Worm (Caenorhabditis elegans): Measurements from ENCODE around the gene sri-45.

Gene sri-45

DNA sequence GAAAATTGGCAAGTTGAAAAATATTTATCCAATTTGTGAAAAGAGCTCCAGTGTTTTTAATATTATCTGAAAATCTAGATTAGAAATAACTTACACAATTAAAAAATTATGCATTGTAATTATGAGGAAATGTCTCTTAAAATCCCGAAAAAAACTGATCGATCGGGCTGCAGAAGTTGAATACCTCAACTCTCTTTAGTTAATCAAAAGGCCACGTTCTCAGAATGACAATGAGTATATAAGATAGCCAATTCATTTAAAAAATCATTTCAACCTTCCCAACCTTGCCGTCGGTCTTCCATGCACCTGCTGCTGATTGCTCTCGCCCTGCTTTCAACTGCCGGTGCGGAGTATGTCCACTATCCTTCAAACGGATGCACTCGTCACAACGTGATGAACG lies 28.2 kb upstream of the sri-45 start, which contains the start of gene T02H6.4:
Gene T02H6.4 (plus strand): TSS at position 301 of the 400 bp plus-strand sequence.
- TF ChIP-seq hnd-1 (tag; optimal IDR thresholded peaks at IDR 0.05) (no peak), ama-1 (optimal IDR thresholded peaks at IDR 0.05) (no peak), B0310.2 (tag; optimal IDR thresholded peaks at IDR 0.05) (no peak)

DNA sequence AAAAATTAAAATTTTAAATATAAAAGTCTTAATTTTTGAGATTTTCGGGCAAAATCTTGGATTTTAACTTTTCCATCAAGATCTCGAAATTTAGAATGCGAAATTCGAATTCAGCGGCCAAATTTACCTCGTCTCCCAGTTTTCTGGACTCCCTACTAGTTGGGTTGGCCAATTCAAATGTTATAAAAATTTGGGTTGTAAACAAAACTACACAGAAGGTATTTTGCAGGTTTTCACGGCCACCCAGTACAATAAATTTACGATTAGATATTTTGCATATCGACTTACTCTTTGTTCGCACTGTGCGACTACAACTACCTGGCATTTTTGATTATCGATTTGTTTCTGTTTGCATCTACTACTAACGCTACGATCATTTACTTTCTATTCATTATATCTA lies 23.2 kb upstream of the sri-45 start, which contains the start of gene T02H6.5:
Gene T02H6.5 (plus strand): TSS at position 301 of the 400 bp plus-strand sequence.
- TF ChIP-seq sea-1 (GFP tag; conservative IDR thresholded peaks at IDR 0.05) (no peak), hmbx-1 (tag; optimal IDR thresholded peaks at IDR 0.05) (no peak), B0310.2 (tag; optimal IDR thresholded peaks at IDR 0.05) (no peak), tra-4 (tag; optimal IDR thresholded peaks at IDR 0.05) (no peak), hnd-1 (tag; optimal IDR thresholded peaks at IDR 0.05) (no peak), F13C5.2 (tag; optimal IDR thresholded peaks at IDR 0.05) (no peak), pes-1 (GFP tag; IDR thresholded peaks at IDR 0.05) (no peak), ets-7 (tag; optimal IDR thresholded peaks at IDR 0.05) (no peak), aly-1 (tag; optimal IDR thresholded peaks at IDR 0.05) (no peak)

DNA sequence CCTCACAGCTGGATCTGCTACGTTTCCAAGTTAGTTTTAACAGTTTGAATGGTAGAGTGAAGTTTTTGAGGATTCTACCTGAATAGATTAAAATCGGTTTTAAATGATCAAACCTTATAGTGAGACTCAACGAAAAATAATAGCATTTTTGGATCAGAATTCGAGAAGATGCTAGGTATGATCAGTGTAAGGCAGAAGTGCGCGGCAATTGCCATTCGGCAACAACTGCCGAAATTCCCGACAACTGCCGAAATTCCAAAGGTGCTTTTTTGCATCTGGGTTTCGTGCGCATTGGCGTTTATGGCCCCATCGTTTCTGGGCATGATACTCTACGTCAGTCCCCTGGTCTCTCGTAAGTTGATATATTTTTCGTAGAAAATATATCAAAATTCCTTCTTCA lies 21.9 kb upstream of the sri-45 start, which contains the start of gene T02H6.6:
Gene T02H6.6 (plus strand): TSS at position 301 of the 400 bp plus-strand sequence.
- TF ChIP-seq sea-1 (GFP tag; conservative IDR thresholded peaks at IDR 0.05) (no peak), B0310.2 (tag; optimal IDR thresholded peaks at IDR 0.05) (no peak), hnd-1 (tag; optimal IDR thresholded peaks at IDR 0.05) (no peak), aly-1 (tag; optimal IDR thresholded peaks at IDR 0.05) (no peak), ama-1 (optimal IDR thresholded peaks at IDR 0.05) (no peak), pes-1 (GFP tag; IDR thresholded peaks at IDR 0.05) (no peak), hmg-4 (GFP tag; optimal IDR thresholded peaks at IDR 0.05) (no peak), ceh-13 (GFP tag; optimal IDR thresholded peaks at IDR 0.05) (no peak), hmbx-1 (tag; optimal IDR thresholded peaks at IDR 0.05) (no peak), flt-1 (GFP tag; IDR thresholded peaks at IDR 0.05) (no peak), ets-7 (tag; optimal IDR thresholded peaks at IDR 0.05) (no peak)

DNA sequence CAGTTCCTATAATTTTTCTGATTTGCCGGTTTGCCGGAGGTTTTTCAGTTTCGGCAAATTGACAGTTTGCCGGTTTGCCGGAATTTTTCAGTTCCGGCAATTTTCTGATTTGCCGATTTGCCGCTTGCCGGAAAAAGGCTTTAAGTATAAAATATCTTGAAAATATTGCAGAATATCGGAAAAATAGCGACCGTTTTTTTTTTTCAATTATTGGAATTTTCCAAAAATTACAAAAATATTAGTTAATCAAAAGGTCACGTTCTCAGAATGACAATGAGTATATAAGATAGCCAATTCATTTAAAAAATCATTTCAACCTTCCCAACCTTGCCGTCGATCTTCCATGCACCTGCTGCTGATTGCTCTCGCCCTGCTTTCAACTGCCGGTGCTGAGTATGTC lies 20.7 kb upstream of the sri-45 start, which contains the start of gene T02H6.7:
Gene T02H6.7 (plus strand): TSS at position 301 of the 400 bp plus-strand sequence.
- TF ChIP-seq scrt-1 (GFP tag; IDR thresholded peaks at IDR 0.05) (no peak), tbx-37 (GFP tag; conservative IDR thresholded peaks at IDR 0.05) (no peak), pes-1 (GFP tag; IDR thresholded peaks at IDR 0.05) (no peak), ama-1 (optimal IDR thresholded peaks at IDR 0.05) (no peak), ets-7 (tag; optimal IDR thresholded peaks at IDR 0.05) (no peak), F13C5.2 (tag; optimal IDR thresholded peaks at IDR 0.05) (no peak), B0310.2 (tag; optimal IDR thresholded peaks at IDR 0.05) (no peak), tra-4 (tag; optimal IDR thresholded peaks at IDR 0.05) (no peak), aly-1 (tag; optimal IDR thresholded peaks at IDR 0.05) (no peak), tbx-11 (GFP tag; IDR thresholded peaks at IDR 0.05) (no peak), ceh-13 (GFP tag; optimal IDR thresholded peaks at IDR 0.05) (no peak), hmbx-1 (tag; optimal IDR thresholded peaks at IDR 0.05) (no peak), flt-1 (GFP tag; IDR thresholded peaks at IDR 0.05) (no peak), sea-1 (GFP tag; conservative IDR thresholded peaks at IDR 0.05) (no peak), hmg-4 (GFP tag; optimal IDR thresholded peaks at IDR 0.05) (no peak), hnd-1 (tag; optimal IDR thresholded peaks at IDR 0.05) (no peak), ceh-36 (tag; optimal IDR thresholded peaks at IDR 0.05) (no peak)

DNA sequence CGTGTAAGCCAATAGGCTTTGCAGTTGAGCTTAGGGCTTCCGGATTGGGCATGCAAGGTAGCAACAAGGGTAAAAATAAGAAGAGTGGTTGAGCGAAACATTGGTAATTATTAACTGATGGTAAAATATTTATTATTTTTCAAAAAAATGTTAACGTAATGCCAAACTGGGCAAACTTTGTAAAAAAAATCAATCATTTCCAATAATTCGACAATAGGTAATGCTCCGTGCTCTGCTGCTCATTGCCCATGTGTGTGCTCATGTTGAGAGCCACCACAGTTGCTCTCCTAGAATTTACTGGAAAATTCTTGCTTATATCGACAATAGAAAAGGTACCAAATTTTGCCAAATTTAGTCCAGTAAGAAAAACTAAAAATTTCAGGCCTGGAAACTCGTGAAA lies 19.0 kb upstream of the sri-45 start, which contains the start of the genes T02H6.10 and T02H6.8:
Gene T02H6.10 (minus strand): TSS at position 101 of the 400 bp plus-strand sequence.
Gene T02H6.8 (plus strand): TSS at position 221 of the 400 bp plus-strand sequence.
- TF ChIP-seq aly-1 (tag; optimal IDR thresholded peaks at IDR 0.05): no peak
- TF ChIP-seq ceh-36 (tag; optimal IDR thresholded peaks at IDR 0.05): no peak

DNA sequence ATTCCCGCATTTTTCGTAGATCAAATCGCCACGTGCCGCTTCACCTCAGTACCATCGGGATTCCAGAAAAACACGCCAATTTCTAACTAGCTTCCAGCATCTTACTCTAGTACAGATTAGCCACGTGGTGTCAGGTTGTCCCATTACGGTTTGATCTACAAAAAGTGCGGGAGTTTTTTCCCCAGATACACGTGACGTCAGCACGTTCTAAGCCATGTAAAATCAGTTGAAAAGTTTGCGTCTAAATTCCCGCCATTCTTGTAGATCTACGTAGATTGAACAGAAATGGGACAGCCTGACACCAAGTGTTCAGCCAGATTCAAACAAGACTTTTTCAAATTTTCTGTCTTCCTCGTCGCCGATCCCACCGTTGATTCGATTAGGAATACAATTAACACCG lies 17.0 kb upstream of the sri-45 start, which contains the start of gene T02H6.9:
Gene T02H6.9 (plus strand): TSS at position 301 of the 400 bp plus-strand sequence.
- TF ChIP-seq B0310.2 (tag; optimal IDR thresholded peaks at IDR 0.05) (no peak), ets-7 (tag; optimal IDR thresholded peaks at IDR 0.05) (no peak), aly-1 (tag; optimal IDR thresholded peaks at IDR 0.05) (no peak), tbx-11 (GFP tag; IDR thresholded peaks at IDR 0.05) (no peak), pes-1 (GFP tag; IDR thresholded peaks at IDR 0.05) (no peak), ceh-13 (GFP tag; optimal IDR thresholded peaks at IDR 0.05) (no peak), tra-4 (tag; optimal IDR thresholded peaks at IDR 0.05) (no peak), F13C5.2 (tag; optimal IDR thresholded peaks at IDR 0.05) (no peak), tbx-37 (GFP tag; conservative IDR thresholded peaks at IDR 0.05) (no peak), flt-1 (GFP tag; IDR thresholded peaks at IDR 0.05) (no peak), hmg-4 (GFP tag; optimal IDR thresholded peaks at IDR 0.05) (no peak), sea-1 (GFP tag; conservative IDR thresholded peaks at IDR 0.05) (no peak), hmbx-1 (tag; optimal IDR thresholded peaks at IDR 0.05) (no peak), scrt-1 (GFP tag; IDR thresholded peaks at IDR 0.05) (no peak), ama-1 (optimal IDR thresholded peaks at IDR 0.05) (no peak), ceh-36 (tag; optimal IDR thresholded peaks at IDR 0.05) (no peak), hnd-1 (tag; optimal IDR thresholded peaks at IDR 0.05) (no peak)

DNA sequence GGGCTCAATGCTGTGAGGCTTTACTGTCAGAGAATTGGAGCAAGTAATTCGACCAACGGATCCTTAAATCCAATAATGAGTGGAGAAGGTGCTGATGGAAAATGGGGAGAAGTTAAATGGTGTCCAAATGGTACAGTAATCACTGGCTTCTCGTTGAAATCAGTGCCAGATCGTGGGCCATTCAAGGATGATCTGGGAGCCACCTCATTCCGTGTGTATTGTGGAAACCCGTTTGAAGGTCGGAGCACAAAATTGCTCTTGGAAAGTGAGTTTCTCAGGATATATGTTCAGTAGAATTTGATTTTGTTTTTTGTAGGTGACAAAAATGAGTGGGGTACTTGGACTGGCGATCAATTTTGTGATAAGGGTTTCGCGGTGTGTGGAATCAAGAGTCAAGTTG lies 14.2 kb upstream of the sri-45 start:
- TF ChIP-seq hmg-4 (GFP tag; optimal IDR thresholded peaks at IDR 0.05) (no peak), hnd-1 (tag; optimal IDR thresholded peaks at IDR 0.05) (no peak), pes-1 (GFP tag; IDR thresholded peaks at IDR 0.05) (no peak), tbx-11 (GFP tag; IDR thresholded peaks at IDR 0.05) (no peak), aly-1 (tag; optimal IDR thresholded peaks at IDR 0.05) (no peak), ceh-13 (GFP tag; optimal IDR thresholded peaks at IDR 0.05) (no peak), tra-4 (tag; optimal IDR thresholded peaks at IDR 0.05) (no peak)

DNA sequence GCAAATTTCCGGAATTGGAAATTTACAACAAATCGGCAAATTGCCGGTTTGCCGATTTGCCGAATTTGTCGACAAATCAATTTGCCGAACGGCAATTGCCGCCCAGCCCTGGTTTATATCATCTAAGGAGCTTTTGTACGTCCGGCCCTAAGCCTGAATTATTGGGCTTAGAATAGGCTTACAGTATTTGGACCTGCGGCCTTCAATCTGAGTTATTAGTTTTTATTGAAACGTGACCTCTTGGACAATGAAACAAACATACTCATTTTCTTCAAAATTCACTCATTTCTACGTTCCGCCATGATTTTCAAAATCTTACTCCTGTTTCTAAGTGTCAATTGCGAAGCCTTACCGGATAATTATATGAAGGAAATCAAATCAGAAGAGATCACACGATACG lies 13.7 kb upstream of the sri-45 start, which contains the start of gene Y39F10C.1:
Gene Y39F10C.1 (plus strand): TSS at position 301 of the 400 bp plus-strand sequence.
- TF ChIP-seq ama-1 (optimal IDR thresholded peaks at IDR 0.05): no peak
- TF ChIP-seq ceh-13 (GFP tag; optimal IDR thresholded peaks at IDR 0.05): no peak
- TF ChIP-seq hmbx-1 (tag; optimal IDR thresholded peaks at IDR 0.05): no peak
- no peak for TF ChIP-seq ceh-36 (tag; optimal IDR thresholded peaks at IDR 0.05)
- no peak for TF ChIP-seq tbx-11 (GFP tag; IDR thresholded peaks at IDR 0.05)
- TF ChIP-seq ets-7 (tag; optimal IDR thresholded peaks at IDR 0.05): no peak
- TF ChIP-seq scrt-1 (GFP tag; IDR thresholded peaks at IDR 0.05): no peak
- TF ChIP-seq hnd-1 (tag; optimal IDR thresholded peaks at IDR 0.05): no peak
- TF ChIP-seq aly-1 (tag; optimal IDR thresholded peaks at IDR 0.05): no peak
- no peak for TF ChIP-seq tbx-37 (GFP tag; conservative IDR thresholded peaks at IDR 0.05)
- TF ChIP-seq hmg-4 (GFP tag; optimal IDR thresholded peaks at IDR 0.05): no peak
- TF ChIP-seq F13C5.2 (tag; optimal IDR thresholded peaks at IDR 0.05): no peak
